Worm (Caenorhabditis elegans): ENCODE measurements around the gene sre-49.
"Not testable (repeated sequence)": the region's sequence is repeated elsewhere in the genome, so short reads cannot be mapped to it uniquely, and the experiment has no call there.

The sre-49 gene

DNA sequence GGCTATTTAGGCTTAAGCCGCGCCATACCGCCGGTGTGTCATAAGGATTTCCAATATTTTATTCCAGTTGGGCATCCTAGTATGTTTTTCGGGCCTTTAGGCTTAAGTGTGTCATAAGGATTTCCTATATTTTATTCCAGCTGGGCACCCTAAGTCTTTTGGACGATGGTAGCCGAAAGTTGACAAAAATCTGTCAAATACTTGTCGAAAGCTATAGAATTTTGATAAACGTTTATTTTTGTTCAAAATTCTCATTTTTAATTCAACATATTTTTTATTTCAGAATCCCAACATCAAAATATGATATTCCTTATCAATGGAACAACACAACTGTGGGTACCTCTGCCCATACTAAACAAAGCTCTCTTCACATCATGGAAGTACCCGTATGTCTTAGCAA, at the start of gene sre-49:
Gene sre-49, plus strand, starts transcription at position 301 of the 400 bp plus-strand sequence.
- TF ChIP-seq bed-2 (GFP tag; IDR thresholded peaks at IDR 0.05); lin-40 (tag; optimal IDR thresholded peaks at IDR 0.05); zfh-2 (GFP tag; conservative IDR thresholded peaks at IDR 0.05): not testable (repeated sequence)

DNA sequence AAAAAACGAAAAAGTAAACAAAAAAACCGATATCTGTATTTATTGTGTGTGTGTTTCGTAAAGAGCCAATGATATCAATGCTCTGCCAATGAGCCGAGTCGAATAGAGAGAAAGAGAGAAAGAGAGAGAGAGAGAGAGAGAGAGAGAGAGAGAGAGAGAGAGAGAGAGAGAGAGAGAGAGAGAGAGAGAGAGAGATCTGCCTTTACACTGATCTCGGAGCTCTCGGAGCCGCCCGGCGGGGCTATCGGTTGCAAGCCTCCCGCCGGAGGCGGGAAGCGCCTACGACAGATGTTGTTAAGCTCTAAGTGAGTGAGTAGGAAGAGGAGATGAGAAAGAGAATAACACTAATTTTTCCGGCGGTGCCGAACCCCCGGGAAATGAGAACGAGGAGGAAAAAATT, 49.8 kb upstream of the sre-49 start:
- TF ChIP-seq nfyb-1 (GFP tag; IDR thresholded peaks at IDR 0.05) (no peak), let-526 (GFP tag; IDR thresholded peaks at IDR 0.05) (no peak), F33H1.4 (GFP tag; IDR thresholded peaks at IDR 0.05) (no peak), egrh-3 (GFP tag; IDR thresholded peaks at IDR 0.05) (peak; percentile 86; the same call in 1 of the 2 replicates), efl-1 (GFP tag; optimal IDR thresholded peaks at IDR 0.05) (no peak)

DNA sequence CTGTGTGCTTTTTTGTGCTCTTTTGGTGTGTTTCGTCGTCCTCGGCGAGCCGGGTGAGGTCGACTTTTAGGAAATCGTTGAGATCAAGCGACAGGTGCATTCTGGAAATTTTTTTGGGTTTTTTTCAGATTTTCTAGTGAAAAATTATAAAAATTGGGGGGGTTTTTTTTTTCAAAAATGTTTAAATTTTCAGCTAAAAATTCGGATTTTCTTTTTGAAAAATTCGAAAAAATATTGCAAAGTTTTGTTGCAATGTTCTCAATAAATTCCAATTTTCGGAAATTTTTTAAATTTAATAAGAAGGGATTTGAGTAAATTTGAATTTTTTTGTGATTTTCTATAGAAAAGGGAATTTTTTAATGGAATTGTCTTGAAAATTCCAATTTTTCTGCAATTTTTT, 43.7 kb upstream of the sre-49 start, which contains the start of gene Y57A10A.27:
Gene Y57A10A.27, minus strand, starts transcription at position 101 of the 400 bp plus-strand sequence.
- TF ChIP-seq F49E8.2 (tag; optimal IDR thresholded peaks at IDR 0.05; ENCODE audit: insufficient read depth) (no peak), lin-35 (GFP tag; optimal IDR thresholded peaks at IDR 0.05) (no peak), egrh-3 (GFP tag; IDR thresholded peaks at IDR 0.05) (no peak), ztf-22 (GFP tag; optimal IDR thresholded peaks at IDR 0.05) (no peak), akir-1 (GFP tag; optimal IDR thresholded peaks at IDR 0.05) (no peak), ceh-91 (GFP tag; IDR thresholded peaks at IDR 0.05) (no peak), ztf-25 (GFP tag; IDR thresholded peaks at IDR 0.05) (no peak), madf-6 (GFP tag; IDR thresholded peaks at IDR 0.05) (no peak), F57C9.4 (tag; optimal IDR thresholded peaks at IDR 0.05) (no peak), Y95B8A.8 (GFP tag; IDR thresholded peaks at IDR 0.05) (no peak), bed-1 (GFP tag; IDR thresholded peaks at IDR 0.05) (no peak), Y67H2A.10 (GFP tag; conservative IDR thresholded peaks at IDR 0.05) (no peak), F37B4.10 (GFP tag; IDR thresholded peaks at IDR 0.05) (no peak), ceh-79 (tag; optimal IDR thresholded peaks at IDR 0.05) (no peak), lin-26 (GFP tag; IDR thresholded peaks at IDR 0.05) (no peak), efl-1 (GFP tag; optimal IDR thresholded peaks at IDR 0.05) (no peak), K11D2.4 (GFP tag; IDR thresholded peaks at IDR 0.05) (no peak)

DNA sequence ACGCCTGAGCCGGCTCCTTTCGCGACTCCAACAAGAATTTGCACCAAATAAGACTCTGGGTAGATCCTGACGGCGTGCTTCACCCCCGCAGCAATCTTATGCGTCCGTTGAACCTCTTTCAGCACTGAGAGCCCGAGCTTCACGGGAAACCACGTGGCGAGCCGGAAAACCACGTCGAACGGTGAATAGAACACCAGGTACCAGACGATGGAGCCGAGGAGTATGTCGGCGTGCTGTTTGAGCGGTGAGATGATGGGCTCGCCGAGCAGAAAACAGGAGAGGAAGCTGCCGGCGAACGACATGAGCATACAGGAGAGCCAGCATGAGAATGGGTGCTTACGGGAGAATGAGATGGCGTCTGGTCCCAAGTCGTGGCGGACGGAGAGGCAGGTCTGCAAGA, 40.0 kb upstream of the sre-49 start:
- TF ChIP-seq ceh-58 (GFP tag; IDR thresholded peaks at IDR 0.05): no peak
- TF ChIP-seq zfh-2 (GFP tag; conservative IDR thresholded peaks at IDR 0.05): peak; percentile 74

DNA sequence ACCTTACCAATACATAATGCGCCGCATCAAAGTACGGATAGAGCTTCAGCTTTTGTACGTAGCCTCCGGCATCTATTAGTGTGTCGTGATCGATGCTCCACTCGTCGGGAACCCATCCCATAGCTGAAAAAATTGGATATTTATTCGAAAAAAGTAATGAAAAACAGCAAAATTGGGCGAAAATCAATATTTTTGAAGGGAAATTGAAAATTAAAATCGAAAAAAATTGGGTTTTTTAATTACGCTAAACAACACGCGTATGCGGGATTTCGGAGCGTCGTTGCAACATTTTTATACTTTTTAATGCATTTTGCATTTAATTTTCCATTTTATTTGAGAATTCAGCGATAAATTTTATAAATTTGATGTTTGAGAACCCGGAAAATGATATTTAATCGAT, 39.4 kb upstream of the sre-49 start, which contains the start of the genes tric-1B.2 and Y57A10A.29:
Gene tric-1B.2, minus strand, starts transcription at position 129 of the 400 bp plus-strand sequence.
Gene Y57A10A.29, plus strand, starts transcription at position 303 of the 400 bp plus-strand sequence.
- TF ChIP-seq somi-1 (GFP tag; optimal IDR thresholded peaks at IDR 0.05) (no peak), F55B11.4 (tag; optimal IDR thresholded peaks at IDR 0.05; ENCODE audit: borderline replicate concordance, insufficient read depth) (no peak), attf-3 (GFP tag; conservative IDR thresholded peaks at IDR 0.05) (peak; percentile 90), snpc-3.4 (tag; optimal IDR thresholded peaks at IDR 0.05) (no peak), F57A8.1 (GFP tag; optimal IDR thresholded peaks at IDR 0.05) (no peak), C06A6.2 (GFP tag; conservative IDR thresholded peaks at IDR 0.05) (no peak), lir-1 (GFP tag; conservative IDR thresholded peaks at IDR 0.05) (no peak), snpc-1.1 (tag; optimal IDR thresholded peaks at IDR 0.05; ENCODE audit: insufficient read depth) (no peak)

Data from whole organism, young adult.